Worm (Caenorhabditis elegans): ENCODE results near the gene F22F4.9.

DNA sequence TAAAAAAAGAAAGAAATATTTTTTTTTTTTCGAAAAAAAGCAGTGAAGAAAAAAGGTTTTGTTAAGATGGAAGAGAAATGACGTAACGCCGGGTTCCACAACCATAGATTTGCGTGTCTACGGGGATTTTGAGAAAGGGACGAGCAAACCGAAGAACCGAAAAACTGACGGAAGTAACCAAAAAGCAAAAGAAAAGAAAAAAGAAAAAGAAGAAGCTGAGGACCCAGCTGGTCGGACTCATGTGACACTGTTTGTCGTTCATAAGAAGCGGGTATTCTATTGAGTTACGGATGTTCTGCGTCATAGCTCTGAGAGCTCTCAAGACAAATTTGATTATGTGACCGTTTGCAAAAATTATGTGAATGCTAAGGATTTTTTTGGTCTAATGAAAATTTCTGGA, 16.5 kb downstream of the F22F4.9 start:
- TF ChIP-seq pqm-1 (tag; optimal IDR thresholded peaks at IDR 0.05) (no peak), syd-9 (tag; optimal IDR thresholded peaks at IDR 0.05) (no peak), dmd-4 (tag; optimal IDR thresholded peaks at IDR 0.05; ENCODE audit: borderline replicate concordance) (no peak), hlh-8 (tag; optimal IDR thresholded peaks at IDR 0.05) (no peak), unc-86 (tag; optimal IDR thresholded peaks at IDR 0.05) (no peak), ceh-24 (tag; optimal IDR thresholded peaks at IDR 0.05) (no peak), ama-1 (optimal IDR thresholded peaks at IDR 0.05) (no peak)

Measured in whole organism, late embryonic.